Fruit fly (Drosophila melanogaster) whole organism: ENCODE results near the gene CG17159.

Experiments
- CG8478 ChIP-seq: fragments of >200 bp; optimal IDR thresholded peaks from 2 replicates; lab custom pipeline; 2018; ENCODE audit warnings: inconsistent platforms
- Dll ChIP-seq: fragments of >200 bp; optimal IDR thresholded peaks from 2 replicates; lab custom pipeline; 2017
- EcR ChIP-seq, 2 experiments: fragments of >200 bp; optimal IDR thresholded peaks; 2 replicates each; lab custom pipeline; 2017; ENCODE audit warnings: missing biosample characterization in 2 of 2, missing genetic modification characterization in 2 of 2, missing genetic modification reagents in 2 of 2
- psq ChIP-seq: fragments of >200 bp; optimal IDR thresholded peaks from 2 replicates; lab custom pipeline; 2017
- usp ChIP-seq: fragments of >200 bp; optimal IDR thresholded peaks from 2 replicates; lab custom pipeline; 2017; ENCODE audit warnings: missing biosample characterization, missing genetic modification characterization, mixed read lengths

- TF ChIP-seq EcR (GFP tag; optimal IDR thresholded peaks at IDR 0.05; lab: Kevin White, UChicago) (no peak), CG8478 (lab: Kevin White, UChicago) (no peak), Dll (lab: Kevin White, UChicago) (no peak), psq (lab: Kevin White, UChicago) (no peak), usp (GFP tag; lab: Kevin White, UChicago) (no peak)
Measured at dm6 chrX:23084372-23084771, 8.1 kb downstream of the CG17159 start, which contains the start of gene CG17169.
